Worm (Caenorhabditis elegans) whole organism, L2 larva: Measurements from ENCODE around the gene F31F4.17.

Experiments
- aly-2 ChIP-seq: fragments of 150-350 bp; optimal IDR thresholded peaks from 2 replicates; lab custom pipeline; 2014; ENCODE audit warnings: missing biosample characterization, missing genetic modification characterization
- elt-1 ChIP-seq: fragments of 150-350 bp; optimal IDR thresholded peaks from 2 replicates; lab custom pipeline; 2014; ENCODE audit warnings: missing biosample characterization, missing genetic modification characterization
- fos-1 ChIP-seq: fragments of 150-350 bp; optimal IDR thresholded peaks from 2 replicates; lab custom pipeline; 2014; ENCODE audit warnings: missing biosample characterization, missing genetic modification characterization
- lin-11 ChIP-seq: fragments of 150-350 bp; sonication (generic microtip); optimal IDR thresholded peaks from 2 replicates; lab custom pipeline; 2014; ENCODE audit warnings: missing biosample characterization, missing genetic modification characterization, inconsistent platforms, mixed read lengths
- lin-13 ChIP-seq: fragments of 150-350 bp; optimal IDR thresholded peaks from 2 replicates; lab custom pipeline; 2014; ENCODE audit warnings: missing biosample characterization, missing genetic modification reagents, missing genetic modification characterization
- lin-39 ChIP-seq: fragments of 150-350 bp; optimal IDR thresholded peaks from 2 replicates; lab custom pipeline; 2014; ENCODE audit warnings: missing biosample characterization, missing genetic modification reagents, missing genetic modification characterization
- mdl-1 ChIP-seq, 2 experiments: fragments of 150-350 bp in 1 of 2; sonication (generic microtip) in 1 of 2; optimal IDR thresholded peaks; 2 replicates each; lab custom pipeline; 2017; ENCODE audit warnings: missing biosample characterization in 2 of 2, missing genetic modification characterization in 2 of 2
- nhr-11 ChIP-seq: fragments of 150-350 bp; optimal IDR thresholded peaks from 2 replicates; lab custom pipeline; 2014; ENCODE audit warnings: missing biosample characterization, missing genetic modification characterization
- nhr-12 ChIP-seq: fragments of 150-350 bp; optimal IDR thresholded peaks from 2 replicates; lab custom pipeline; 2014; ENCODE audit warnings: missing biosample characterization, missing genetic modification characterization
- nhr-6 ChIP-seq: fragments of 150-350 bp; optimal IDR thresholded peaks from 2 replicates; lab custom pipeline; 2014; ENCODE audit warnings: missing biosample characterization, missing genetic modification characterization
- nhr-77 ChIP-seq: fragments of 150-350 bp; optimal IDR thresholded peaks from 2 replicates; lab custom pipeline; 2014; ENCODE audit warnings: missing biosample characterization, missing genetic modification characterization
- unc-62 ChIP-seq: fragments of 150-350 bp; optimal IDR thresholded peaks from 2 replicates; lab custom pipeline; 2014; ENCODE audit warnings: missing biosample characterization, missing genetic modification reagents, missing genetic modification characterization

- TF ChIP-seq aly-2 (tag; lab: Kevin White, UChicago) (no peak), lin-13 (no peak), unc-62 (GFP tag; lab: Kevin White, UChicago) (no peak), nhr-11 (tag; lab: Kevin White, UChicago) (no peak), elt-1 (no peak), lin-39 (tag; lab: Kevin White, UChicago) (no peak), nhr-6 (tag; lab: Kevin White, UChicago) (no peak), fos-1 (no peak), nhr-77 (tag; lab: Kevin White, UChicago) (no peak), mdl-1 (tag; optimal IDR thresholded peaks at IDR 0.05; lab: Kevin White, UChicago) (no peak), lin-11 (no peak), nhr-12 (tag; lab: Kevin White, UChicago) (no peak)
Measured at ce11 chrV:708808-709207, 48.7 kb upstream of the F31F4.17 start, which contains the start of gene srbc-39.
